Fruit fly (Drosophila melanogaster) whole organism, wandering third instar larva: ENCODE data around the gene CG32262.

Experiments used
- Myc ChIP-seq: fragments of >200 bp; optimal IDR thresholded peaks from 2 replicates; lab custom pipeline; 2017
- h ChIP-seq: fragments of 200-800 bp; sonication (Bioruptor generic); optimal IDR thresholded peaks from 3 replicates; lab custom pipeline; 2016; ENCODE audit warnings: missing biosample characterization, mild to moderate bottlenecking, missing genetic modification characterization

- no peak for TF ChIP-seq Myc (lab: Kevin White, UChicago)
- peak; percentile 9 for TF ChIP-seq h (GFP tag; lab: Kevin White, UChicago)
Observed at dm6 chr3L:3855194-3855980, 45.4 kb upstream of the CG32262 start.
